Worm (Caenorhabditis elegans): ENCODE data around the gene C05D9.7.

Gene C05D9.7

ce11 chrX:1085000-1085399 is 34.2 kb downstream of the C05D9.7 start:
- no peak for TF ChIP-seq egl-27 (tag; optimal IDR thresholded peaks at IDR 0.05)
- no peak for TF ChIP-seq elt-1 (tag; optimal IDR thresholded peaks at IDR 0.05)
- TF ChIP-seq nhr-6 (tag; optimal IDR thresholded peaks at IDR 0.05), result no peak

DNA sequence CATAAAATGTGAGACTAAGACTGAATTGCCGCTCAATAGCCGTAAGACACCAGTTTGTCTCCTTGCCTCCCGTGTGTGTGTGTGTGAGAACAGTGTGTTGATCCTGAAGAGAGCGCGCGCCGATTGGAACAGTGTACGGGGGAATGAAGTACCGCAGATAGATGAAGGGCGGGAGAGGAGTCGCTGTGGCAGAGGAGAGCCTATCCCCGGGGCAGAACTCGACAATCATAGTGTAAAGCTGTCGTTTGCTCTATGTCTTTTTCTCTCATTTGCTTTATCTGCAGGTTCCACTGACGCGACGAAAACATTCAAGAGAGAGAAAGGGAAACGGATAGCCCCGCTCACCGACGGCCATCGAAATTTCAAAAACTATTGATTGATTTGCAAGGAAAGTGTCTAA is 37.3 kb downstream of the C05D9.7 start:
- TF ChIP-seq nhr-12 (tag; optimal IDR thresholded peaks at IDR 0.05) (no peak), C34F6.9 (tag; optimal IDR thresholded peaks at IDR 0.05) (peak; percentile 6), lin-13 (GFP tag; optimal IDR thresholded peaks at IDR 0.05) (no peak), nhr-10 (tag; optimal IDR thresholded peaks at IDR 0.05) (no peak), F13H6.1 (tag; optimal IDR thresholded peaks at IDR 0.05) (peak; percentile 71), unc-55 (GFP tag; optimal IDR thresholded peaks at IDR 0.05) (no peak), nhr-237 (tag; optimal IDR thresholded peaks at IDR 0.05) (no peak), nhr-25 (tag; optimal IDR thresholded peaks at IDR 0.05) (no peak), sma-9 (GFP tag; optimal IDR thresholded peaks at IDR 0.05) (peak; percentile 48), sma-9 (tag; optimal IDR thresholded peaks at IDR 0.05) (no peak), blmp-1 (tag; optimal IDR thresholded peaks at IDR 0.05; ENCODE audit: insufficient read depth) (no peak)

- TF ChIP-seq nhr-129 (tag; optimal IDR thresholded peaks at IDR 0.05), result peak; percentile 48
- no peak for TF ChIP-seq ztf-4 (tag; optimal IDR thresholded peaks at IDR 0.05)
- TF ChIP-seq nhr-25 (tag; optimal IDR thresholded peaks at IDR 0.05), result no peak
- peak; percentile 9 for TF ChIP-seq C34F6.9 (tag; optimal IDR thresholded peaks at IDR 0.05)
- peak; percentile 50 for TF ChIP-seq sma-9 (GFP tag; optimal IDR thresholded peaks at IDR 0.05)
- TF ChIP-seq sma-9 (tag; optimal IDR thresholded peaks at IDR 0.05), result no peak
- no peak for TF ChIP-seq snpc-4 (tag; optimal IDR thresholded peaks at IDR 0.05)
- TF ChIP-seq nhr-10 (tag; optimal IDR thresholded peaks at IDR 0.05), result no peak
- TF ChIP-seq alr-1 (tag; optimal IDR thresholded peaks at IDR 0.05), result no peak
- TF ChIP-seq crh-2 (tag; optimal IDR thresholded peaks at IDR 0.05), result no peak
- TF ChIP-seq blmp-1 (tag; optimal IDR thresholded peaks at IDR 0.05; ENCODE audit: insufficient read depth), result no peak
- no peak for TF ChIP-seq lsy-2 (tag; optimal IDR thresholded peaks at IDR 0.05)
Observed at ce11 chrX:1080549-1080948, 38.7 kb downstream of the C05D9.7 start, which contains the start of gene pfn-3. pfn-3 (minus strand) TSS chrX:1080649.

- TF ChIP-seq ama-1 (optimal IDR thresholded peaks at IDR 0.05) (no peak), nhr-6 (tag; optimal IDR thresholded peaks at IDR 0.05) (no peak), unc-62 (GFP tag; optimal IDR thresholded peaks at IDR 0.05) (no peak), nhr-25 (tag; optimal IDR thresholded peaks at IDR 0.05) (no peak), nhr-23 (tag; optimal IDR thresholded peaks at IDR 0.05) (no peak), mdl-1 (tag; optimal IDR thresholded peaks at IDR 0.05) (no peak)
Observed at ce11 chrX:1072152-1072551, 47.1 kb downstream of the C05D9.7 start, which contains the start of gene lim-6. lim-6 (plus strand) TSS chrX:1072452.

ce11 chrX:1068986-1069385 is 50.2 kb downstream of the C05D9.7 start, which contains the start of gene mksr-1:
mksr-1 (minus strand) TSS chrX:1069129.
- TF ChIP-seq nhr-12 (tag; optimal IDR thresholded peaks at IDR 0.05) (no peak), crh-2 (tag; optimal IDR thresholded peaks at IDR 0.05) (no peak), lsy-2 (tag; optimal IDR thresholded peaks at IDR 0.05) (no peak), nhr-25 (tag; optimal IDR thresholded peaks at IDR 0.05) (no peak), snpc-4 (tag; optimal IDR thresholded peaks at IDR 0.05) (no peak), gmeb-1 (tag; optimal IDR thresholded peaks at IDR 0.05) (no peak), blmp-1 (tag; optimal IDR thresholded peaks at IDR 0.05; ENCODE audit: insufficient read depth) (no peak), ztf-1 (GFP tag; conservative IDR thresholded peaks at IDR 0.05) (no peak), lin-39 (tag; optimal IDR thresholded peaks at IDR 0.05) (no peak), ceh-16 (tag; optimal IDR thresholded peaks at IDR 0.05) (no peak), peb-1 (tag; optimal IDR thresholded peaks at IDR 0.05) (no peak), aly-2 (tag; optimal IDR thresholded peaks at IDR 0.05) (no peak), fos-1 (tag; optimal IDR thresholded peaks at IDR 0.05) (no peak), sma-9 (GFP tag; optimal IDR thresholded peaks at IDR 0.05) (no peak), sma-9 (tag; optimal IDR thresholded peaks at IDR 0.05) (no peak), ama-1 (optimal IDR thresholded peaks at IDR 0.05) (no peak), nhr-23 (tag; optimal IDR thresholded peaks at IDR 0.05) (no peak), ztf-4 (tag; optimal IDR thresholded peaks at IDR 0.05) (no peak), nhr-21 (tag; optimal IDR thresholded peaks at IDR 0.05) (no peak), egl-27 (tag; optimal IDR thresholded peaks at IDR 0.05) (no peak), lin-11 (tag; optimal IDR thresholded peaks at IDR 0.05) (no peak)

Measured in whole organism, L2 larva.